Worm (Caenorhabditis elegans): ENCODE measurements around the gene C47E8.9.

C47E8.9 gene

DNA sequence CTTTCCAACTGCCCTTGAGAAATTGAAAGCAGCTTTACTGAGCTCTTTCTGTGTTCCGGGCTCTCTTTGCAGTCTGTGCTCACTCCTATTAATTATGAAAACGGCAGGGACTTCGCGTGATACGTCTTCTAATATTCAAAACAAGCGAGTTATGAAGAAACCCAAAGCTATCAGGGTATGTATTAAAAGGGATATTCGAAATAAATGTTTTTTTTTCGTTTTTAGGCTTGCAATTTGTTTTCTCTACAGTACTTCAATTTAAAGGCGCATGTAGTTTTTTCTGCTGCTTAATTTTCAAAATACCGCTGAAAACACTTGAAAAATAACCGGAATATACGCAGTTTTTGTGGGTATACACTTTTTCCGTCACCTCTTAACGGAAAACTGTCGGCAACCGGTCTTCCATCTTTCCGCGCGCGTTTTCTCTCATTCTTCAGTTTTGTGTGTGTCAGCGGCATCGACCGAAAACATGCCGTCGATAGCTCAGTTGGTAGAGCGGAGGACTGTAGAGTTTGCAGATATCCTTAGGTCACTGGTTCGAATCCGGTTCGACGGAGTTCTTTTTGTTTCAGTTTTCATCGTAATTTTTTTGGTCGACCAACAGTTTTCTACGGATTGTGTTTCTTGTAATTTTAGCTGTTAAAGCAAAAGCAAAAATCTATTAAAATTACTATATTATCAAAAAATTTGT, 26.1 kb downstream of the C47E8.9 start, which contains the start of gene gasr-8 (continued):
- TF ChIP-seq ceh-62 (tag; optimal IDR thresholded peaks at IDR 0.05) (no peak), fos-1 (tag; optimal IDR thresholded peaks at IDR 0.05) (no peak), daf-19 (GFP tag; conservative IDR thresholded peaks at IDR 0.05) (no peak), lin-15B (tag; optimal IDR thresholded peaks at IDR 0.05) (no peak), nhr-25 (tag; optimal IDR thresholded peaks at IDR 0.05; ENCODE audit: borderline replicate concordance, insufficient read depth) (no peak), lin-29 (GFP tag; IDR thresholded peaks at IDR 0.05) (0 out of 2 replicates have a peak, but pooled peaks have one; percentile 10), lin-1 (GFP tag; IDR thresholded peaks at IDR 0.05) (peak; percentile 69), snpc-1.2 (GFP tag; IDR thresholded peaks at IDR 0.05) (no peak), nhr-237 (tag; optimal IDR thresholded peaks at IDR 0.05) (no peak), Y105C5A.15 (GFP tag; IDR thresholded peaks at IDR 0.05) (0 out of 2 replicates have a peak, but pooled peaks have one; percentile 15), hlh-11 (tag; optimal IDR thresholded peaks at IDR 0.05) (peak; percentile 1), mes-2 (tag; optimal IDR thresholded peaks at IDR 0.05; ENCODE audit: poor library complexity, severe bottlenecking) (peak; percentile 68), nhr-6 (tag; optimal IDR thresholded peaks at IDR 0.05) (peak; percentile 21), mdt-29 (GFP tag; IDR thresholded peaks at IDR 0.05) (no peak), nhr-41 (GFP tag; IDR thresholded peaks at IDR 0.05) (no peak), lim-7 (GFP tag; IDR thresholded peaks at IDR 0.05) (peak; percentile 62; the same call in 1 of the 2 replicates), nhr-10 (tag; optimal IDR thresholded peaks at IDR 0.05) (no peak), arid-1 (GFP tag; conservative IDR thresholded peaks at IDR 0.05) (0 out of 2 replicates have a peak, but pooled peaks have one; percentile 42), D1046.2 (GFP tag; IDR thresholded peaks at IDR 0.05) (no peak), aha-1 (tag) (peak; percentile 35), ZK337.2 (GFP tag; IDR thresholded peaks at IDR 0.05) (no peak), skn-1 (tag; optimal IDR thresholded peaks at IDR 0.05) (no peak), madf-5 (GFP tag; IDR thresholded peaks at IDR 0.05) (peak in 1 of 2 experiments; percentile 55; a peak in 1 of 4 replicates), nhr-111 (GFP tag; optimal IDR thresholded peaks at IDR 0.05) (no peak), daf-12 (tag; optimal IDR thresholded peaks at IDR 0.05) (no peak), dpl-1 (GFP tag; optimal IDR thresholded peaks at IDR 0.05) (no peak), jun-1 (tag; optimal IDR thresholded peaks at IDR 0.05) (no peak), nhr-48 (tag; optimal IDR thresholded peaks at IDR 0.05) (no peak), spr-1 (tag; optimal IDR thresholded peaks at IDR 0.05) (no peak), ztf-7 (tag; optimal IDR thresholded peaks at IDR 0.05) (no peak), F26F4.8 (GFP tag; conservative IDR thresholded peaks at IDR 0.05) (no peak), hmg-1.1 (GFP tag; IDR thresholded peaks at IDR 0.05) (no peak), Y5F2A.4 (GFP tag; optimal IDR thresholded peaks at IDR 0.05) (no peak), lir-3 (tag; optimal IDR thresholded peaks at IDR 0.05) (no peak), T26A8.4 (GFP tag; IDR thresholded peaks at IDR 0.05) (no peak), php-3 (GFP tag; IDR thresholded peaks at IDR 0.05) (no peak), sdz-12 (GFP tag; optimal IDR thresholded peaks at IDR 0.05) (no peak), dmd-8 (GFP tag; IDR thresholded peaks at IDR 0.05) (peak; percentile 72; the same call in 1 of the 2 replicates), ceh-44 (GFP tag; IDR thresholded peaks at IDR 0.05) (0 out of 2 replicates have a peak, but pooled peaks have one; percentile 42), mep-1 (tag; optimal IDR thresholded peaks at IDR 0.05) (no peak), nhr-76 (tag; optimal IDR thresholded peaks at IDR 0.05) (no peak), aly-2 (tag; optimal IDR thresholded peaks at IDR 0.05) (no peak), unc-62 (GFP tag; optimal IDR thresholded peaks at IDR 0.05 in 1 of 2) (no peak), unc-62 (tag; optimal IDR thresholded peaks at IDR 0.05) (no peak), spr-3 (GFP tag; optimal IDR thresholded peaks at IDR 0.05) (no peak), mdl-1 (tag; optimal IDR thresholded peaks at IDR 0.05) (no peak), nhr-102 (tag; optimal IDR thresholded peaks at IDR 0.05) (peak; percentile 3), F37D6.2 (tag; optimal IDR thresholded peaks at IDR 0.05) (no peak), dmd-9 (GFP tag; IDR thresholded peaks at IDR 0.05) (no peak), lin-13 (GFP tag; optimal IDR thresholded peaks at IDR 0.05) (no peak), ceh-32 (tag; optimal IDR thresholded peaks at IDR 0.05; ENCODE audit: poor library complexity) (no peak)

Measured in whole organism, L4 larva.